Fruit fly (Drosophila melanogaster): ENCODE results near the gene Snmp1.

- TF ChIP-seq CG8478 (optimal IDR thresholded peaks at IDR 0.05) (no peak), CTCF (optimal IDR thresholded peaks at IDR 0.05) (no peak)
Measured at dm6 chr3R:21199953-21200368, 32.0 kb upstream of the Snmp1 start.

Data from S2 (cell line).